Fruit fly (Drosophila melanogaster) whole organism: Measurements from ENCODE around the gene Pvf3.
A peak's percentile ranks its signal among the peaks of the same experiment; 100 is the strongest.

ENCODE experiments used
- CG8478 ChIP-seq: fragments of >200 bp; optimal IDR thresholded peaks from 2 replicates; lab custom pipeline; 2018; ENCODE audit warnings: inconsistent platforms
- Dll ChIP-seq: fragments of >200 bp; optimal IDR thresholded peaks from 2 replicates; lab custom pipeline; 2017
- EcR ChIP-seq, 2 experiments: fragments of >200 bp; optimal IDR thresholded peaks; 2 replicates each; lab custom pipeline; 2017; ENCODE audit warnings: missing biosample characterization in 2 of 2, missing genetic modification characterization in 2 of 2, missing genetic modification reagents in 2 of 2
- pan ChIP-seq: fragments of >200 bp; optimal IDR thresholded peaks from 2 replicates; lab custom pipeline; 2017
- psq ChIP-seq: fragments of >200 bp; optimal IDR thresholded peaks from 2 replicates; lab custom pipeline; 2017
- usp ChIP-seq: fragments of >200 bp; optimal IDR thresholded peaks from 2 replicates; lab custom pipeline; 2017; ENCODE audit warnings: missing biosample characterization, missing genetic modification characterization, mixed read lengths

The Pvf3 gene

dm6 chr2L:7157456-7157855 lies at the start of gene Pvf3:
Gene Pvf3 (minus strand): TSS chr2L:7157695.
- no peak for TF ChIP-seq usp (GFP tag; lab: Kevin White, UChicago)
- TF ChIP-seq pan (lab: Kevin White, UChicago) = no peak
- TF ChIP-seq Dll (lab: Kevin White, UChicago) = no peak
- TF ChIP-seq CG8478 (lab: Kevin White, UChicago) = no peak
- TF ChIP-seq EcR (GFP tag; optimal IDR thresholded peaks at IDR 0.05; lab: Kevin White, UChicago) = no peak
- TF ChIP-seq psq (lab: Kevin White, UChicago) = no peak

dm6 chr2L:7204172-7204482 lies 46.6 kb upstream of the Pvf3 start, which contains the start of gene CG4502:
Gene CG4502 (minus strand): TSS chr2L:7204264.
- TF ChIP-seq EcR (GFP tag; optimal IDR thresholded peaks at IDR 0.05; lab: Kevin White, UChicago) (no peak), CG8478 (lab: Kevin White, UChicago) (no peak), psq (lab: Kevin White, UChicago) (no peak), pan (lab: Kevin White, UChicago) (no peak), Dll (lab: Kevin White, UChicago) (no peak), usp (GFP tag; lab: Kevin White, UChicago) (no peak)

- no peak for TF ChIP-seq CG8478 (lab: Kevin White, UChicago)
- TF ChIP-seq usp (GFP tag; lab: Kevin White, UChicago) = no peak
- no peak for TF ChIP-seq psq (lab: Kevin White, UChicago)
- no peak for TF ChIP-seq pan (lab: Kevin White, UChicago)
- no peak for TF ChIP-seq Dll (lab: Kevin White, UChicago)
- TF ChIP-seq EcR (GFP tag; optimal IDR thresholded peaks at IDR 0.05; lab: Kevin White, UChicago) = no peak
Measured at dm6 chr2L:7203411-7204171, 46.1 kb upstream of the Pvf3 start.

- no peak for TF ChIP-seq pan (lab: Kevin White, UChicago)
- TF ChIP-seq EcR (GFP tag; optimal IDR thresholded peaks at IDR 0.05; lab: Kevin White, UChicago) = no peak
- no peak for TF ChIP-seq psq (lab: Kevin White, UChicago)
- TF ChIP-seq Dll (lab: Kevin White, UChicago) = no peak
- TF ChIP-seq CG8478 (lab: Kevin White, UChicago) = no peak
- no peak for TF ChIP-seq usp (GFP tag; lab: Kevin White, UChicago)
Measured at dm6 chr2L:7200168-7200567, 42.7 kb upstream of the Pvf3 start.

dm6 chr2L:7199635-7200110 lies 42.2 kb upstream of the Pvf3 start:
- TF ChIP-seq CG8478 (lab: Kevin White, UChicago) (no peak), EcR (GFP tag; optimal IDR thresholded peaks at IDR 0.05; lab: Kevin White, UChicago) (peak in 1 of 2 experiments; percentile 37)

dm6 chr2L:7198618-7199017 lies 41.1 kb upstream of the Pvf3 start:
- no peak for TF ChIP-seq pan (lab: Kevin White, UChicago)
- TF ChIP-seq CG8478 (lab: Kevin White, UChicago) = no peak
- TF ChIP-seq psq (lab: Kevin White, UChicago) = no peak
- no peak for TF ChIP-seq usp (GFP tag; lab: Kevin White, UChicago)
- TF ChIP-seq EcR (GFP tag; optimal IDR thresholded peaks at IDR 0.05; lab: Kevin White, UChicago) = no peak
- TF ChIP-seq Dll (lab: Kevin White, UChicago) = no peak

- TF ChIP-seq EcR (GFP tag; optimal IDR thresholded peaks at IDR 0.05; lab: Kevin White, UChicago) (peak in 1 of 2 experiments; percentile 58), CG8478 (lab: Kevin White, UChicago) (no peak)
Measured at dm6 chr2L:7194351-7195037, 37.0 kb upstream of the Pvf3 start, which contains the start of gene CG4497. Gene CG4497 (minus strand): TSS chr2L:7194588.

dm6 chr2L:7189674-7190073 lies 32.2 kb upstream of the Pvf3 start, which contains the start of gene CG4496:
Gene CG4496 (minus strand): TSS chr2L:7190010.
- no peak for TF ChIP-seq pan (lab: Kevin White, UChicago)
- TF ChIP-seq Dll (lab: Kevin White, UChicago) = no peak
- TF ChIP-seq EcR (GFP tag; optimal IDR thresholded peaks at IDR 0.05; lab: Kevin White, UChicago) = peak in 1 of 2 experiments; percentile 27
- TF ChIP-seq psq (lab: Kevin White, UChicago) = no peak
- no peak for TF ChIP-seq CG8478 (lab: Kevin White, UChicago)
- no peak for TF ChIP-seq usp (GFP tag; lab: Kevin White, UChicago)

dm6 chr2L:7188530-7188996 lies 31.1 kb upstream of the Pvf3 start:
- no peak for TF ChIP-seq EcR (GFP tag; optimal IDR thresholded peaks at IDR 0.05; lab: Kevin White, UChicago)
- TF ChIP-seq Dll (lab: Kevin White, UChicago) = peak; percentile 91
- no peak for TF ChIP-seq usp (GFP tag; lab: Kevin White, UChicago)

- TF ChIP-seq Dll (lab: Kevin White, UChicago) (no peak), psq (lab: Kevin White, UChicago) (no peak), pan (lab: Kevin White, UChicago) (no peak), CG8478 (lab: Kevin White, UChicago) (no peak)
Measured at dm6 chr2L:7187920-7188529, 30.5 kb upstream of the Pvf3 start.

- TF ChIP-seq pan (lab: Kevin White, UChicago) (no peak), Dll (lab: Kevin White, UChicago) (no peak), CG8478 (lab: Kevin White, UChicago) (no peak), usp (GFP tag; lab: Kevin White, UChicago) (no peak), EcR (GFP tag; optimal IDR thresholded peaks at IDR 0.05; lab: Kevin White, UChicago) (no peak), psq (lab: Kevin White, UChicago) (no peak)
Measured at dm6 chr2L:7181978-7182392, 24.5 kb upstream of the Pvf3 start, which contains the start of gene MICU1. Gene MICU1 (plus strand): TSS chr2L:7182234.
